Fruit fly (Drosophila melanogaster) S2 (cell line): ENCODE results near the gene CG43448.

Experiments used
- CG8478 ChIP-seq: fragments of >200 bp; optimal IDR thresholded peaks from 2 replicates; lab custom pipeline; 2018
- CTCF ChIP-seq, 2 experiments: fragments of >200 bp; optimal IDR thresholded peaks; 2 replicates each; lab custom pipeline; 2018

- TF ChIP-seq CG8478 (lab: Kevin White, UChicago) (no peak), CTCF (optimal IDR thresholded peaks at IDR 0.05; lab: Kevin White, UChicago) (no peak)
Observed at dm6 chr3R:30283037-30283590, 45.6 kb upstream of the CG43448 start.
